Worm (Caenorhabditis elegans) whole organism, early embryonic: ENCODE measurements around the gene sdc-2.

Source experiments
- B0310.2 ChIP-seq: sonication (generic microtip); optimal IDR thresholded peaks from 2 replicates; lab custom pipeline; 2016; ENCODE audit warnings: mild to moderate bottlenecking, missing genetic modification characterization, missing compliant biosample characterization
- F13C5.2 ChIP-seq: sonication (generic microtip); optimal IDR thresholded peaks from 2 replicates; lab custom pipeline; 2017; ENCODE audit warnings: mild to moderate bottlenecking, missing genetic modification characterization, inconsistent platforms, missing compliant biosample characterization
- aly-1 ChIP-seq: sonication (generic microtip); optimal IDR thresholded peaks from 2 replicates; lab custom pipeline; 2016; ENCODE audit warnings: missing genetic modification characterization, missing compliant biosample characterization
- ama-1 ChIP-seq: fragments of 150-350 bp; optimal IDR thresholded peaks from 2 replicates; lab custom pipeline; 2014
- ceh-13 ChIP-seq: fragments of 200-800 bp; sonication (Bioruptor generic); optimal IDR thresholded peaks from 2 replicates; lab custom pipeline; 2018; ENCODE audit warnings: mild to moderate bottlenecking, missing genetic modification characterization, missing compliant biosample characterization
- ceh-36 ChIP-seq: sonication (generic microtip); optimal IDR thresholded peaks from 2 replicates; lab custom pipeline; 2016; ENCODE audit warnings: missing genetic modification characterization, inconsistent platforms, missing compliant biosample characterization
- ets-7 ChIP-seq: sonication (generic microtip); optimal IDR thresholded peaks from 2 replicates; lab custom pipeline; 2016; ENCODE audit warnings: missing genotype, missing genetic modification characterization, missing compliant biosample characterization
- flt-1 ChIP-seq: fragments of 200-800 bp; sonication (Bioruptor generic); IDR thresholded peaks from 2 replicates; pipeline ENCODE4 v1.3.6; 2022; ENCODE audit warnings: missing genetic modification characterization, missing compliant biosample characterization
- hmbx-1 ChIP-seq: sonication (generic microtip); optimal IDR thresholded peaks from 2 replicates; lab custom pipeline; 2016; ENCODE audit warnings: mild to moderate bottlenecking, missing genetic modification characterization, missing compliant biosample characterization
- hmg-4 ChIP-seq: fragments of 200-800 bp; sonication (Bioruptor generic); optimal IDR thresholded peaks from 2 replicates; lab custom pipeline; 2018; ENCODE audit warnings: mild to moderate bottlenecking, missing genetic modification characterization, missing compliant biosample characterization
- hnd-1 ChIP-seq: sonication (generic microtip); optimal IDR thresholded peaks from 2 replicates; lab custom pipeline; 2016; ENCODE audit warnings: missing genetic modification characterization, missing compliant biosample characterization
- pes-1 ChIP-seq: fragments of 200-800 bp; sonication (Bioruptor generic); IDR thresholded peaks from 2 replicates; pipeline ENCODE4 v1.3.6; 2022; ENCODE audit warnings: missing genetic modification reagents, missing genetic modification characterization, missing compliant biosample characterization
- scrt-1 ChIP-seq: fragments of 200-800 bp; sonication (Bioruptor generic); IDR thresholded peaks from 2 replicates; pipeline ENCODE4 v1.3.6; 2022; ENCODE audit warnings: missing genetic modification characterization, missing compliant biosample characterization
- sea-1 ChIP-seq: fragments of 200-800 bp; sonication (Bioruptor generic); conservative IDR thresholded peaks from 2 replicates; pipeline ENCODE4 v1.3.6; 2022; ENCODE audit warnings: missing genetic modification characterization, missing compliant biosample characterization
- tbx-11 ChIP-seq: fragments of 200-800 bp; sonication (Bioruptor generic); IDR thresholded peaks from 2 replicates; pipeline ENCODE4 v1.3.6; 2022; ENCODE audit warnings: missing genetic modification characterization, missing compliant biosample characterization
- tbx-37 ChIP-seq: fragments of 200-800 bp; sonication (Bioruptor generic); conservative IDR thresholded peaks from 2 replicates; pipeline ENCODE4 v1.3.6; 2022; ENCODE audit warnings: missing genetic modification reagents, missing genetic modification characterization, missing compliant biosample characterization
- tra-4 ChIP-seq: sonication (generic microtip); optimal IDR thresholded peaks from 2 replicates; lab custom pipeline; 2017; ENCODE audit warnings: missing genetic modification characterization, missing compliant biosample characterization

The sdc-2 gene

ce11 chrX:11509547-11509946, 13.0 kb upstream of the sdc-2 start:
- TF ChIP-seq hmbx-1 (tag; lab: Kevin White, UChicago): no peak
- TF ChIP-seq pes-1 (GFP tag; lab: Robert Waterston, UW): no peak
- no peak for TF ChIP-seq hmg-4 (GFP tag; lab: Kevin White, UChicago)
- TF ChIP-seq tbx-11 (GFP tag; lab: Robert Waterston, UW): no peak
- no peak for TF ChIP-seq sea-1 (GFP tag; lab: Robert Waterston, UW)
- TF ChIP-seq scrt-1 (GFP tag; lab: Robert Waterston, UW): no peak
- TF ChIP-seq tra-4 (tag; lab: Kevin White, UChicago): no peak
- TF ChIP-seq tbx-37 (GFP tag; lab: Robert Waterston, UW): no peak
- TF ChIP-seq ama-1 (lab: Kevin White, UChicago): no peak
- no peak for TF ChIP-seq B0310.2 (tag; lab: Kevin White, UChicago)
- no peak for TF ChIP-seq ets-7 (tag; lab: Kevin White, UChicago)

- no peak for TF ChIP-seq B0310.2 (tag; lab: Kevin White, UChicago)
- no peak for TF ChIP-seq sea-1 (GFP tag; lab: Robert Waterston, UW)
- TF ChIP-seq ama-1 (lab: Kevin White, UChicago): no peak
- TF ChIP-seq aly-1 (tag; lab: Kevin White, UChicago): no peak
- TF ChIP-seq hnd-1 (tag; lab: Kevin White, UChicago): no peak
- TF ChIP-seq scrt-1 (GFP tag; lab: Robert Waterston, UW): no peak
- no peak for TF ChIP-seq hmg-4 (GFP tag; lab: Kevin White, UChicago)
- no peak for TF ChIP-seq pes-1 (GFP tag; lab: Robert Waterston, UW)
- no peak for TF ChIP-seq ceh-36
- TF ChIP-seq F13C5.2 (tag; lab: Kevin White, UChicago): no peak
- no peak for TF ChIP-seq tra-4 (tag; lab: Kevin White, UChicago)
- no peak for TF ChIP-seq tbx-37 (GFP tag; lab: Robert Waterston, UW)
- no peak for TF ChIP-seq flt-1
These were observed 11.3 kb upstream of the sdc-2 start, which contains the start of gene ccdc-149 for ce11 chrX:11511231-11511630. Gene ccdc-149, minus strand, starts transcription at chrX:11511451.

ce11 chrX:11515381-11515780, 7.1 kb upstream of the sdc-2 start:
- TF ChIP-seq ceh-36: no peak
- TF ChIP-seq hmbx-1 (tag; lab: Kevin White, UChicago): no peak
- no peak for TF ChIP-seq F13C5.2 (tag; lab: Kevin White, UChicago)
- no peak for TF ChIP-seq aly-1 (tag; lab: Kevin White, UChicago)
- no peak for TF ChIP-seq tbx-37 (GFP tag; lab: Robert Waterston, UW)
- no peak for TF ChIP-seq tbx-11 (GFP tag; lab: Robert Waterston, UW)
- TF ChIP-seq flt-1: no peak
- TF ChIP-seq B0310.2 (tag; lab: Kevin White, UChicago): no peak
- no peak for TF ChIP-seq tra-4 (tag; lab: Kevin White, UChicago)
- no peak for TF ChIP-seq sea-1 (GFP tag; lab: Robert Waterston, UW)
- no peak for TF ChIP-seq scrt-1 (GFP tag; lab: Robert Waterston, UW)

- TF ChIP-seq B0310.2 (tag; lab: Kevin White, UChicago): no peak
These were observed 5.1 kb upstream of the sdc-2 start for ce11 chrX:11517433-11517832.

ce11 chrX:11518415-11518814, 4.1 kb upstream of the sdc-2 start:
- TF ChIP-seq tbx-37 (GFP tag; lab: Robert Waterston, UW) (no peak), ama-1 (lab: Kevin White, UChicago) (no peak)

- no peak for TF ChIP-seq tra-4 (tag; lab: Kevin White, UChicago)
- no peak for TF ChIP-seq ceh-13 (GFP tag; lab: Kevin White, UChicago)
- TF ChIP-seq ama-1 (lab: Kevin White, UChicago): no peak
- TF ChIP-seq pes-1 (GFP tag; lab: Robert Waterston, UW): no peak
- TF ChIP-seq hnd-1 (tag; lab: Kevin White, UChicago): no peak
- no peak for TF ChIP-seq tbx-11 (GFP tag; lab: Robert Waterston, UW)
- TF ChIP-seq aly-1 (tag; lab: Kevin White, UChicago): no peak
These were observed 3.4 kb upstream of the sdc-2 start, which contains the start of gene hpo-34 for ce11 chrX:11519016-11519509. Gene hpo-34, minus strand, starts transcription at chrX:11519066.

ce11 chrX:11523704-11524103, 1.2 kb downstream of the sdc-2 start:
- no peak for TF ChIP-seq ceh-36
- TF ChIP-seq scrt-1 (GFP tag; lab: Robert Waterston, UW): no peak
- TF ChIP-seq hnd-1 (tag; lab: Kevin White, UChicago): no peak
- no peak for TF ChIP-seq tbx-11 (GFP tag; lab: Robert Waterston, UW)
- TF ChIP-seq aly-1 (tag; lab: Kevin White, UChicago): no peak
- no peak for TF ChIP-seq flt-1
- no peak for TF ChIP-seq ets-7 (tag; lab: Kevin White, UChicago)
- no peak for TF ChIP-seq hmg-4 (GFP tag; lab: Kevin White, UChicago)
- TF ChIP-seq F13C5.2 (tag; lab: Kevin White, UChicago): no peak
- TF ChIP-seq ama-1 (lab: Kevin White, UChicago): no peak
- no peak for TF ChIP-seq B0310.2 (tag; lab: Kevin White, UChicago)
- TF ChIP-seq tra-4 (tag; lab: Kevin White, UChicago): no peak
- no peak for TF ChIP-seq pes-1 (GFP tag; lab: Robert Waterston, UW)
- no peak for TF ChIP-seq hmbx-1 (tag; lab: Kevin White, UChicago)
- TF ChIP-seq ceh-13 (GFP tag; lab: Kevin White, UChicago): no peak
- TF ChIP-seq tbx-37 (GFP tag; lab: Robert Waterston, UW): no peak

- no peak for TF ChIP-seq hmbx-1 (tag; lab: Kevin White, UChicago)
- no peak for TF ChIP-seq aly-1 (tag; lab: Kevin White, UChicago)
- TF ChIP-seq hmg-4 (GFP tag; lab: Kevin White, UChicago): no peak
- TF ChIP-seq scrt-1 (GFP tag; lab: Robert Waterston, UW): no peak
- TF ChIP-seq tbx-37 (GFP tag; lab: Robert Waterston, UW): no peak
- TF ChIP-seq ceh-13 (GFP tag; lab: Kevin White, UChicago): no peak
- TF ChIP-seq F13C5.2 (tag; lab: Kevin White, UChicago): no peak
- TF ChIP-seq ama-1 (lab: Kevin White, UChicago): no peak
- no peak for TF ChIP-seq ceh-36
- no peak for TF ChIP-seq tbx-11 (GFP tag; lab: Robert Waterston, UW)
- no peak for TF ChIP-seq ets-7 (tag; lab: Kevin White, UChicago)
- TF ChIP-seq sea-1 (GFP tag; lab: Robert Waterston, UW): no peak
- no peak for TF ChIP-seq hnd-1 (tag; lab: Kevin White, UChicago)
These were observed 11.1 kb downstream of the sdc-2 start, which contains the start of gene C35C5.8 for ce11 chrX:11533543-11534003. Gene C35C5.8, plus strand, starts transcription at chrX:11533593.
